Worm (Caenorhabditis elegans) whole organism, young adult: ENCODE measurements around the gene adbp-1.

Source experiments
- B0035.1 ChIP-seq: sonication (generic microtip); optimal IDR thresholded peaks from 2 replicates; lab custom pipeline; 2016; ENCODE audit warnings: missing genetic modification characterization, mild to moderate bottlenecking, missing compliant biosample characterization, missing genotype, missing genetic modification reagents
- C06A6.2 ChIP-seq: fragments of 200-800 bp; sonication (Bioruptor generic); conservative IDR thresholded peaks from 2 replicates; pipeline ENCODE4 v1.3.6; 2022; ENCODE audit warnings: missing genetic modification characterization, missing compliant biosample characterization
- F10E7.11 ChIP-seq: sonication (generic microtip); optimal IDR thresholded peaks from 2 replicates; lab custom pipeline; 2017; ENCODE audit warnings: mild to moderate bottlenecking, missing genetic modification characterization, moderate library complexity, missing compliant biosample characterization
- F22D6.2 ChIP-seq: sonication (generic microtip); optimal IDR thresholded peaks from 2 replicates; lab custom pipeline; 2016; ENCODE audit warnings: mild to moderate bottlenecking, missing genetic modification characterization, missing compliant biosample characterization
- F33H1.4 ChIP-seq: fragments of 200-800 bp; sonication (Bioruptor generic); IDR thresholded peaks from 2 replicates; pipeline ENCODE4 v1.3.6; 2022; ENCODE audit warnings: missing genetic modification reagents, missing genetic modification characterization, missing compliant biosample characterization
- F39B2.1 ChIP-seq: fragments of 200-800 bp; sonication (Bioruptor generic); IDR thresholded peaks from 2 replicates; pipeline ENCODE4 v1.3.6; 2022; ENCODE audit warnings: missing genetic modification reagents, missing genetic modification characterization, missing compliant biosample characterization
- F49E8.2 ChIP-seq: sonication (generic microtip); optimal IDR thresholded peaks from 3 replicates; lab custom pipeline; 2017; ENCODE audit warnings: missing genetic modification characterization, mild to moderate bottlenecking, missing compliant biosample characterization, antibody characterized with exemption, moderate library complexity; ENCODE audit not compliant: insufficient read depth
- F52B5.7 ChIP-seq: sonication (generic microtip); optimal IDR thresholded peaks from 2 replicates; lab custom pipeline; 2016; ENCODE audit warnings: mild to moderate bottlenecking, missing genetic modification characterization, missing compliant biosample characterization
- K11D2.4 ChIP-seq: fragments of 200-800 bp; sonication (Bioruptor generic); IDR thresholded peaks from 2 replicates; pipeline ENCODE4 v1.3.6; 2022; ENCODE audit warnings: missing genetic modification reagents, missing genetic modification characterization, missing compliant biosample characterization
- T07F8.4 ChIP-seq: sonication (generic microtip); optimal IDR thresholded peaks from 2 replicates; lab custom pipeline; 2016; ENCODE audit warnings: mild to moderate bottlenecking, missing genetic modification characterization, moderate library complexity, missing compliant biosample characterization
- T26A5.8 ChIP-seq: sonication (generic microtip); optimal IDR thresholded peaks from 2 replicates; lab custom pipeline; 2016; ENCODE audit warnings: missing genetic modification characterization, missing compliant biosample characterization
- Y53G8AR.9 ChIP-seq: fragments of 200-800 bp; sonication (Bioruptor generic); conservative IDR thresholded peaks from 2 replicates; pipeline ENCODE4 v1.3.6; 2022; ENCODE audit warnings: missing genetic modification reagents, missing genetic modification characterization, missing compliant biosample characterization
- Y79H2A.3 ChIP-seq: fragments of 200-800 bp; sonication (Bioruptor generic); conservative IDR thresholded peaks from 2 replicates; pipeline ENCODE4 v1.3.6; 2022; ENCODE audit warnings: missing genetic modification reagents, missing genetic modification characterization, missing compliant biosample characterization
- akir-1 ChIP-seq: fragments of 200-800 bp; sonication (Bioruptor generic); optimal IDR thresholded peaks from 2 replicates; lab custom pipeline; 2018; ENCODE audit warnings: mild to moderate bottlenecking, missing genetic modification characterization, moderate library complexity, missing compliant biosample characterization
- atf-7 ChIP-seq: sonication (generic microtip); optimal IDR thresholded peaks from 2 replicates; lab custom pipeline; 2017; ENCODE audit warnings: mild to moderate bottlenecking, missing genetic modification characterization, missing compliant biosample characterization
- athp-1 ChIP-seq: sonication (generic microtip); optimal IDR thresholded peaks from 2 replicates; lab custom pipeline; 2017; ENCODE audit warnings: mild to moderate bottlenecking, missing genetic modification characterization, missing compliant biosample characterization
- bed-1 ChIP-seq: fragments of 200-800 bp; sonication (Bioruptor generic); IDR thresholded peaks from 2 replicates; pipeline ENCODE4 v1.3.6; 2022; ENCODE audit warnings: missing genetic modification reagents, missing genetic modification characterization, missing compliant biosample characterization
- cebp-2 ChIP-seq: fragments of 200-800 bp; sonication (Bioruptor generic); IDR thresholded peaks from 2 replicates; pipeline ENCODE4 v1.3.6; 2022; ENCODE audit warnings: missing genetic modification characterization, missing compliant biosample characterization
- ceh-100 ChIP-seq: fragments of 200-800 bp; sonication (Bioruptor generic); IDR thresholded peaks from 2 replicates; pipeline ENCODE4 v1.3.6; 2022; ENCODE audit warnings: missing genetic modification reagents, missing genetic modification characterization, missing compliant biosample characterization
- ceh-40 ChIP-seq: fragments of 200-800 bp; sonication (Bioruptor generic); IDR thresholded peaks from 2 replicates; pipeline ENCODE4 v1.3.6; 2022; ENCODE audit warnings: missing genetic modification characterization, missing compliant biosample characterization
- die-1 ChIP-seq: sonication (generic microtip); optimal IDR thresholded peaks from 2 replicates; lab custom pipeline; 2016; ENCODE audit warnings: missing genotype, mild to moderate bottlenecking, missing genetic modification characterization, missing compliant biosample characterization
- dpff-1 ChIP-seq: sonication (generic microtip); optimal IDR thresholded peaks from 2 replicates; lab custom pipeline; 2017; ENCODE audit warnings: mild to moderate bottlenecking, missing genetic modification characterization, missing compliant biosample characterization
- dpl-1 ChIP-seq: fragments of 150-350 bp; optimal IDR thresholded peaks from 2 replicates; lab custom pipeline; 2014; ENCODE audit warnings: missing biosample characterization, missing genetic modification reagents, missing genetic modification characterization
- egrh-3 ChIP-seq: fragments of 200-800 bp; sonication (Bioruptor generic); IDR thresholded peaks from 2 replicates; pipeline ENCODE4 v1.3.6; 2022; ENCODE audit warnings: missing genetic modification reagents, missing genetic modification characterization, missing compliant biosample characterization
- ets-4 ChIP-seq: fragments of 200-800 bp; sonication (Bioruptor generic); optimal IDR thresholded peaks from 2 replicates; lab custom pipeline; 2018; ENCODE audit warnings: mild to moderate bottlenecking, missing genetic modification characterization, missing compliant biosample characterization
- fkh-3 ChIP-seq: sonication (generic microtip); optimal IDR thresholded peaks from 2 replicates; lab custom pipeline; 2016; ENCODE audit warnings: mild to moderate bottlenecking, missing genetic modification characterization, missing compliant biosample characterization
- gei-17 ChIP-seq: fragments of 200-800 bp; sonication (Bioruptor generic); optimal IDR thresholded peaks from 2 replicates; lab custom pipeline; 2018; ENCODE audit warnings: mild to moderate bottlenecking, missing genetic modification characterization, missing compliant biosample characterization
- hlh-12 ChIP-seq: sonication (generic microtip); optimal IDR thresholded peaks from 2 replicates; lab custom pipeline; 2016; ENCODE audit warnings: missing genetic modification characterization, missing compliant biosample characterization
- hlh-26 ChIP-seq: fragments of 200-800 bp; sonication (Bioruptor generic); conservative IDR thresholded peaks from 2 replicates; pipeline ENCODE4 v1.3.6; 2022; ENCODE audit warnings: missing genetic modification reagents, missing genetic modification characterization, missing compliant biosample characterization
- lag-1 ChIP-seq: fragments of 200-800 bp; sonication (Bioruptor generic); IDR thresholded peaks from 2 replicates; pipeline ENCODE4 v1.3.6; 2022; ENCODE audit warnings: missing genetic modification reagents, missing genetic modification characterization, missing compliant biosample characterization
- lin-40 ChIP-seq: sonication (generic microtip); optimal IDR thresholded peaks from 2 replicates; lab custom pipeline; 2016; ENCODE audit warnings: missing genetic modification characterization, mild to moderate bottlenecking, missing compliant biosample characterization, missing genotype, missing genetic modification reagents
- lin-54 ChIP-seq: fragments of 200-800 bp; sonication (Bioruptor generic); optimal IDR thresholded peaks from 2 replicates; lab custom pipeline; 2018; ENCODE audit warnings: mild to moderate bottlenecking, missing genetic modification characterization, missing compliant biosample characterization
- lir-1 ChIP-seq: fragments of 200-800 bp; sonication (Bioruptor generic); conservative IDR thresholded peaks from 2 replicates; pipeline ENCODE4 v1.3.6; 2022; ENCODE audit warnings: missing genetic modification reagents, missing genetic modification characterization, missing compliant biosample characterization
- mcd-1 ChIP-seq: fragments of 200-800 bp; sonication (Bioruptor generic); IDR thresholded peaks from 2 replicates; pipeline ENCODE4 v1.3.6; 2022; ENCODE audit warnings: missing genetic modification reagents, missing genetic modification characterization, missing compliant biosample characterization
- mes-4 ChIP-seq: sonication (generic microtip); optimal IDR thresholded peaks from 2 replicates; lab custom pipeline; 2016; ENCODE audit warnings: missing genotype, missing genetic modification characterization, missing compliant biosample characterization
- nfya-1 ChIP-seq: sonication (generic microtip); optimal IDR thresholded peaks from 2 replicates; lab custom pipeline; 2017; ENCODE audit warnings: antibody characterized with exemption, missing compliant biosample characterization, missing genetic modification characterization, borderline replicate concordance; ENCODE audit not compliant: insufficient read depth
- nfya-2 ChIP-seq: fragments of 200-800 bp; sonication (Bioruptor generic); IDR thresholded peaks from 2 replicates; pipeline ENCODE4 v1.3.6; 2022; ENCODE audit warnings: missing genetic modification reagents, missing genetic modification characterization, missing compliant biosample characterization
- nfyb-1 ChIP-seq: fragments of 200-800 bp; sonication (Bioruptor generic); IDR thresholded peaks from 2 replicates; pipeline ENCODE4 v1.3.6; 2022; ENCODE audit warnings: missing genetic modification reagents, missing genetic modification characterization, missing compliant biosample characterization
- nhr-120 ChIP-seq: fragments of 200-800 bp; sonication (Bioruptor generic); IDR thresholded peaks from 2 replicates; pipeline ENCODE4 v1.3.6; 2022; ENCODE audit warnings: missing genetic modification characterization, missing compliant biosample characterization
- nhr-27 ChIP-seq: fragments of 200-800 bp; sonication (Bioruptor generic); optimal IDR thresholded peaks from 2 replicates; lab custom pipeline; 2018; ENCODE audit warnings: mild to moderate bottlenecking, missing genetic modification characterization, moderate library complexity, missing compliant biosample characterization
- nhr-80 ChIP-seq: sonication (generic microtip); optimal IDR thresholded peaks from 2 replicates; lab custom pipeline; 2016; ENCODE audit warnings: missing genetic modification characterization, missing compliant biosample characterization
- nhr-90 ChIP-seq: sonication (generic microtip); optimal IDR thresholded peaks from 2 replicates; lab custom pipeline; 2016; ENCODE audit warnings: missing genotype, mild to moderate bottlenecking, missing genetic modification characterization, missing compliant biosample characterization
- sea-2 ChIP-seq: fragments of 200-800 bp; sonication (Bioruptor generic); IDR thresholded peaks from 2 replicates; pipeline ENCODE4 v1.3.6; 2022; ENCODE audit warnings: missing genetic modification characterization, missing compliant biosample characterization
- snpc-4 ChIP-seq, 5 experiments: fragments of 150-350 bp in 1 of 5; sonication (generic microtip) in 4 of 5; optimal IDR thresholded peaks; 2 replicates each; lab custom pipeline; 2014 to 2018; ENCODE audit warnings: missing genetic modification characterization in 5 of 5, missing biosample characterization in 3 of 5, antibody characterized with exemption in 2 of 5, mild to moderate bottlenecking in 2 of 5, missing compliant biosample characterization in 2 of 5, missing genotype in 2 of 5, moderate library complexity in 2 of 5, missing genetic modification reagents in 1 of 5
- sptf-2 ChIP-seq: fragments of 200-800 bp; sonication (Bioruptor generic); optimal IDR thresholded peaks from 2 replicates; lab custom pipeline; 2018; ENCODE audit warnings: mild to moderate bottlenecking, missing genetic modification characterization, missing compliant biosample characterization
- tbp1 ChIP-seq: fragments of 200-800 bp; sonication (Bioruptor generic); optimal IDR thresholded peaks from 2 replicates; lab custom pipeline; 2018; ENCODE audit warnings: mild to moderate bottlenecking, missing genetic modification characterization, missing compliant biosample characterization
- xnd-1 ChIP-seq: sonication (generic microtip); optimal IDR thresholded peaks from 2 replicates; lab custom pipeline; 2016; ENCODE audit warnings: missing genotype, missing genetic modification reagents, missing genetic modification characterization, missing compliant biosample characterization
- ztf-18 ChIP-seq: sonication (generic microtip); optimal IDR thresholded peaks from 2 replicates; lab custom pipeline; 2016; ENCODE audit warnings: missing genotype, mild to moderate bottlenecking, missing genetic modification characterization, missing compliant biosample characterization

Gene adbp-1

ce11 chrII:11473525-11474181 lies 29.7 kb downstream of the adbp-1 start, which contains the start of the genes metl-1 and W02B12.11 (continued):
- TF ChIP-seq gei-17 (GFP tag; lab: Kevin White, UChicago) (peak; percentile 64), ceh-40 (GFP tag; lab: Robert Waterston, UW) (no peak), nhr-90 (tag; lab: Kevin White, UChicago) (no peak), cebp-2 (GFP tag; lab: Robert Waterston, UW) (no peak), dpff-1 (tag; lab: Kevin White, UChicago) (no peak), die-1 (tag; lab: Kevin White, UChicago) (peak; percentile 33), dpl-1 (GFP tag; lab: Kevin White, UChicago) (peak; percentile 29), Y79H2A.3 (GFP tag; lab: Robert Waterston, UW) (no peak), hlh-26 (GFP tag; lab: Robert Waterston, UW) (no peak), lin-54 (GFP tag; lab: Kevin White, UChicago) (peak; percentile 87), Y53G8AR.9 (GFP tag; lab: Robert Waterston, UW) (peak; percentile 93), mcd-1 (GFP tag; lab: Robert Waterston, UW) (peak; percentile 88), ztf-18 (tag; lab: Kevin White, UChicago) (peak; percentile 99), snpc-4 (GFP tag; optimal IDR thresholded peaks at IDR 0.05; lab: Kevin White, UChicago) (peak; percentile 16), snpc-4 (tag; optimal IDR thresholded peaks at IDR 0.05; lab: Kevin White, UChicago) (peak; percentile 61 to 77 (median 70)), mes-4 (tag; lab: Kevin White, UChicago) (no peak), lir-1 (GFP tag; lab: Robert Waterston, UW) (0 out of 2 replicates have a peak, but pooled peaks have one; percentile 30), tbp1 (GFP tag; lab: Kevin White, UChicago) (peak; percentile 68), nhr-80 (tag; lab: Kevin White, UChicago) (peak; percentile 55), lag-1 (GFP tag; lab: Robert Waterston, UW) (no peak), T07F8.4 (no peak), fkh-3 (tag; lab: Kevin White, UChicago) (no peak), F39B2.1 (no peak), nfya-2 (no peak), F22D6.2 (tag; lab: Kevin White, UChicago) (peak; percentile 43), K11D2.4 (GFP tag; lab: Robert Waterston, UW) (peak; percentile 83), ceh-100 (GFP tag; lab: Robert Waterston, UW) (peak; percentile 76), C06A6.2 (GFP tag; lab: Robert Waterston, UW) (peak; percentile 69), sptf-2 (GFP tag; lab: Kevin White, UChicago) (no peak), xnd-1 (tag; lab: Kevin White, UChicago) (peak; percentile 61), nhr-120 (no peak), F10E7.11 (no peak), akir-1 (GFP tag; lab: Kevin White, UChicago) (no peak), T26A5.8 (tag; lab: Kevin White, UChicago) (no peak), nfya-1 (no peak), lin-40 (peak; percentile 88), hlh-12 (tag; lab: Kevin White, UChicago) (no peak), egrh-3 (GFP tag; lab: Robert Waterston, UW) (no peak), bed-1 (GFP tag; lab: Robert Waterston, UW) (no peak), nhr-27 (no peak), ets-4 (no peak), sea-2 (GFP tag; lab: Robert Waterston, UW) (no peak), athp-1 (tag; lab: Kevin White, UChicago) (no peak), F52B5.7 (tag; lab: Kevin White, UChicago) (no peak), nfyb-1 (peak; percentile 87), atf-7 (tag; lab: Kevin White, UChicago) (peak; percentile 53), F49E8.2 (tag; lab: Kevin White, UChicago) (peak; percentile 12), B0035.1 (tag; lab: Kevin White, UChicago) (peak; percentile 9), F33H1.4 (GFP tag; lab: Robert Waterston, UW) (peak; percentile 75)
